Fruit fly (Drosophila melanogaster): ENCODE data around the gene CG31431.

DNA sequence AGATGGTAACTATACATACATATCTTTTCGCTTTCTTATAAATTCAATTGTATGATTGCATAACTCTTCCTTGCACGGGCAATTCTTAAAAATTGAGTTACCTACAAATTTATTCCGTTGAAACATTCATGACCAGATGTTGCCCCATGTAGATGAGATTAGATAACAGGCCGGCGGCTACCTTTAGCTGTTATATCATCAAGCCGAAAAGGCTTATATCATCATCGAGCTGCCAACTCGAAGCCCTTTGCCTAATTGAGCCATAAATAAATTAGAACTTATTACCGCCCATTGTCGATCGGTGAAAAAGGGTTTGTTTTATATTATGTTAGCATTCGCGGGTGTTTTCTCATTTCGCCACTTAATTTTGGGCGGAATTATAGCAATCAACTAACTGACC lies 30.0 kb upstream of the CG31431 start:
- TF ChIP-seq Smox (GFP tag; optimal IDR thresholded peaks at IDR 0.05) (no peak), CG10631 (GFP tag; optimal IDR thresholded peaks at IDR 0.05) (no peak), CG6808 (GFP tag; optimal IDR thresholded peaks at IDR 0.05) (no peak), CG4318 (GFP tag; optimal IDR thresholded peaks at IDR 0.05) (no peak), Hr39 (GFP tag; optimal IDR thresholded peaks at IDR 0.05) (no peak), Blimp-1 (GFP tag; optimal IDR thresholded peaks at IDR 0.05) (no peak), OdsH (GFP tag; optimal IDR thresholded peaks at IDR 0.05) (no peak), Lpt (GFP tag; optimal IDR thresholded peaks at IDR 0.05) (no peak), CG10669 (GFP tag; optimal IDR thresholded peaks at IDR 0.05) (no peak), CG6163 (GFP tag; IDR thresholded peaks at IDR 0.05) (no peak), Ets96B (tag; optimal IDR thresholded peaks at IDR 0.05) (no peak), svp (GFP tag) (no peak), CG6854 (GFP tag; optimal IDR thresholded peaks at IDR 0.05) (no peak), CG16779 (tag; optimal IDR thresholded peaks at IDR 0.05) (no peak)

All from whole organism, prepupa.